Fruit fly (Drosophila melanogaster) whole organism: ENCODE data around the gene CG9289.

Source experiments
- psq ChIP-seq: fragments of >200 bp; optimal IDR thresholded peaks from 2 replicates; lab custom pipeline; 2017
- usp ChIP-seq: fragments of >200 bp; optimal IDR thresholded peaks from 2 replicates; lab custom pipeline; 2017; ENCODE audit warnings: missing biosample characterization, missing genetic modification characterization, mixed read lengths

DNA sequence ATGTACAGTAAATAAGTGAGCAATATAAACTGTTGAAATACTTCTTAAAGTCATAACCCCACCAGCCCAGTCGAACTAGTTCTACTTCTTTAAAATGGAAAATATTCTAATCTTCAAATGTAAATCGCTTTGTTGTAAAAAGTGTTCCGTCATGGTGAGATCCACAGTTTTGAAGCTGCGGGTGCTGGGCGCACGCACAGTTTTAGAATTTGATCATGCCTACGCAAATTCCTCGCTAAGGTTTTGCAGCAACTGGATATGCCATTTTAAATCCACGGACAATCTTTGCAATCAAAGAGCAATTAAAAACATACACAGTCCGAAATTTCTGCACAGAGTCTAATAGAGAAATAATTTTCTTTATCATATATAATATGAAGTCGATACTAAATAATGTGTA lies 6.2 kb upstream of the CG9289 start:
- no peak for TF ChIP-seq psq (lab: Kevin White, UChicago)
- no peak for TF ChIP-seq usp (GFP tag; lab: Kevin White, UChicago)
